Worm (Caenorhabditis elegans) whole organism, young adult: ENCODE data around the gene tgt-2.
A peak's percentile ranks its signal among the peaks of the same experiment; 100 is the strongest.

Experiments
- B0336.3 ChIP-seq: fragments of 200-800 bp; sonication (Bioruptor generic); IDR thresholded peaks from 2 replicates; pipeline ENCODE4 v1.3.6; 2022; ENCODE audit warnings: missing genetic modification characterization, missing compliant biosample characterization
- C06A6.2 ChIP-seq: fragments of 200-800 bp; sonication (Bioruptor generic); conservative IDR thresholded peaks from 2 replicates; pipeline ENCODE4 v1.3.6; 2022; ENCODE audit warnings: missing genetic modification characterization, missing compliant biosample characterization
- C17E4.6 ChIP-seq: fragments of 200-800 bp; sonication (Bioruptor generic); IDR thresholded peaks from 2 replicates; pipeline ENCODE4 v1.3.6; 2022; ENCODE audit warnings: missing genetic modification reagents, missing genetic modification characterization, missing compliant biosample characterization
- F23B12.7 ChIP-seq: sonication (generic microtip); optimal IDR thresholded peaks from 2 replicates; lab custom pipeline; 2017; ENCODE audit warnings: missing genetic modification characterization, mild to moderate bottlenecking, missing compliant biosample characterization, antibody characterized with exemption, moderate library complexity; ENCODE audit not compliant: insufficient read depth
- F55B11.4 ChIP-seq: sonication (generic microtip); optimal IDR thresholded peaks from 2 replicates; lab custom pipeline; 2016; ENCODE audit warnings: missing compliant biosample characterization, missing genetic modification characterization, borderline replicate concordance; ENCODE audit not compliant: insufficient read depth
- Y56A3A.18 ChIP-seq: fragments of 200-800 bp; sonication (Bioruptor generic); IDR thresholded peaks from 2 replicates; pipeline ENCODE4 v1.3.6; 2022; ENCODE audit warnings: missing genetic modification reagents, missing genetic modification characterization, missing compliant biosample characterization
- Y79H2A.3 ChIP-seq: fragments of 200-800 bp; sonication (Bioruptor generic); conservative IDR thresholded peaks from 2 replicates; pipeline ENCODE4 v1.3.6; 2022; ENCODE audit warnings: missing genetic modification reagents, missing genetic modification characterization, missing compliant biosample characterization
- Y95B8A.8 ChIP-seq: fragments of 200-800 bp; sonication (Bioruptor generic); IDR thresholded peaks from 2 replicates; pipeline ENCODE4 v1.3.6; 2022; ENCODE audit warnings: missing genetic modification reagents, missing genetic modification characterization, missing compliant biosample characterization
- attf-6 ChIP-seq: fragments of 200-800 bp; sonication (Bioruptor generic); IDR thresholded peaks from 2 replicates; pipeline ENCODE4 v1.3.6; 2022; ENCODE audit warnings: missing genetic modification reagents, missing genetic modification characterization, missing compliant biosample characterization
- cebp-2 ChIP-seq: fragments of 200-800 bp; sonication (Bioruptor generic); IDR thresholded peaks from 2 replicates; pipeline ENCODE4 v1.3.6; 2022; ENCODE audit warnings: missing genetic modification characterization, missing compliant biosample characterization
- ceh-91 ChIP-seq: fragments of 200-800 bp; sonication (Bioruptor generic); IDR thresholded peaks from 2 replicates; pipeline ENCODE4 v1.3.6; 2022; ENCODE audit warnings: missing genetic modification reagents, missing genetic modification characterization, missing compliant biosample characterization
- egl-44 ChIP-seq: fragments of 200-800 bp; sonication (Bioruptor generic); IDR thresholded peaks from 2 replicates; pipeline ENCODE4 v1.3.6; 2022; ENCODE audit warnings: missing genetic modification reagents, missing genetic modification characterization, missing compliant biosample characterization
- egrh-3 ChIP-seq: fragments of 200-800 bp; sonication (Bioruptor generic); IDR thresholded peaks from 2 replicates; pipeline ENCODE4 v1.3.6; 2022; ENCODE audit warnings: missing genetic modification reagents, missing genetic modification characterization, missing compliant biosample characterization
- fkh-3 ChIP-seq: sonication (generic microtip); optimal IDR thresholded peaks from 2 replicates; lab custom pipeline; 2016; ENCODE audit warnings: mild to moderate bottlenecking, missing genetic modification characterization, missing compliant biosample characterization
- hrde-1 ChIP-seq: sonication (generic microtip); optimal IDR thresholded peaks from 2 replicates; lab custom pipeline; 2016; ENCODE audit warnings: missing genetic modification characterization, mild to moderate bottlenecking, missing compliant biosample characterization, moderate library complexity, missing genotype, missing genetic modification reagents, borderline replicate concordance
- lag-1 ChIP-seq: fragments of 200-800 bp; sonication (Bioruptor generic); IDR thresholded peaks from 2 replicates; pipeline ENCODE4 v1.3.6; 2022; ENCODE audit warnings: missing genetic modification reagents, missing genetic modification characterization, missing compliant biosample characterization
- let-526 ChIP-seq: fragments of 200-800 bp; sonication (Bioruptor generic); IDR thresholded peaks from 2 replicates; pipeline ENCODE4 v1.3.6; 2022; ENCODE audit warnings: missing genetic modification reagents, missing genetic modification characterization, missing compliant biosample characterization
- lin-26 ChIP-seq: fragments of 200-800 bp; sonication (Bioruptor generic); IDR thresholded peaks from 2 replicates; pipeline ENCODE4 v1.3.6; 2022; ENCODE audit warnings: missing genetic modification reagents, missing genetic modification characterization, missing compliant biosample characterization
- lin-35 ChIP-seq, 3 experiments: fragments of 150-350 bp in 2 of 3; sonication (generic microtip) in 1 of 3; optimal IDR thresholded peaks; 2 replicates each; lab custom pipeline; 2014 to 2018; ENCODE audit warnings: missing biosample characterization in 3 of 3, missing genetic modification characterization in 3 of 3, missing genetic modification reagents in 3 of 3
- lin-54 ChIP-seq: fragments of 200-800 bp; sonication (Bioruptor generic); optimal IDR thresholded peaks from 2 replicates; lab custom pipeline; 2018; ENCODE audit warnings: mild to moderate bottlenecking, missing genetic modification characterization, missing compliant biosample characterization
- madf-3 ChIP-seq: fragments of 200-800 bp; sonication (Bioruptor generic); IDR thresholded peaks from 2 replicates; pipeline ENCODE4 v1.3.6; 2022; ENCODE audit warnings: missing genetic modification reagents, missing genetic modification characterization, missing compliant biosample characterization
- madf-6 ChIP-seq: fragments of 200-800 bp; sonication (Bioruptor generic); IDR thresholded peaks from 2 replicates; pipeline ENCODE4 v1.3.6; 2022; ENCODE audit warnings: missing genetic modification reagents, missing genetic modification characterization, missing compliant biosample characterization
- mcd-1 ChIP-seq: fragments of 200-800 bp; sonication (Bioruptor generic); IDR thresholded peaks from 2 replicates; pipeline ENCODE4 v1.3.6; 2022; ENCODE audit warnings: missing genetic modification reagents, missing genetic modification characterization, missing compliant biosample characterization
- mel-28 ChIP-seq: sonication (generic microtip); optimal IDR thresholded peaks from 2 replicates; lab custom pipeline; 2016; ENCODE audit warnings: borderline replicate concordance, mild to moderate bottlenecking, missing genetic modification characterization, missing compliant biosample characterization
- nfya-1 ChIP-seq: sonication (generic microtip); optimal IDR thresholded peaks from 2 replicates; lab custom pipeline; 2017; ENCODE audit warnings: antibody characterized with exemption, missing compliant biosample characterization, missing genetic modification characterization, borderline replicate concordance; ENCODE audit not compliant: insufficient read depth
- nfya-2 ChIP-seq: fragments of 200-800 bp; sonication (Bioruptor generic); IDR thresholded peaks from 2 replicates; pipeline ENCODE4 v1.3.6; 2022; ENCODE audit warnings: missing genetic modification reagents, missing genetic modification characterization, missing compliant biosample characterization
- nhr-27 ChIP-seq: fragments of 200-800 bp; sonication (Bioruptor generic); optimal IDR thresholded peaks from 2 replicates; lab custom pipeline; 2018; ENCODE audit warnings: mild to moderate bottlenecking, missing genetic modification characterization, moderate library complexity, missing compliant biosample characterization
- nhr-80 ChIP-seq: sonication (generic microtip); optimal IDR thresholded peaks from 2 replicates; lab custom pipeline; 2016; ENCODE audit warnings: missing genetic modification characterization, missing compliant biosample characterization
- pbrm-1 ChIP-seq: fragments of 200-800 bp; sonication (Bioruptor generic); IDR thresholded peaks from 2 replicates; pipeline ENCODE4 v1.3.6; 2022; ENCODE audit warnings: missing genetic modification reagents, missing genetic modification characterization, missing compliant biosample characterization
- rpc-1 ChIP-seq, 2 experiments: fragments of 150-350 bp in 1 of 2; sonication (generic microtip) in 1 of 2; optimal IDR thresholded peaks; 2 replicates each; lab custom pipeline; 2014 to 2018; ENCODE audit warnings: missing biosample characterization in 1 of 2, missing genetic modification characterization in 1 of 2, missing genetic modification reagents in 1 of 2, missing genotype in 1 of 2
- sdz-38 ChIP-seq: sonication (generic microtip); optimal IDR thresholded peaks from 2 replicates; lab custom pipeline; 2016; ENCODE audit warnings: missing genotype, missing genetic modification characterization, missing compliant biosample characterization
- snpc-1.1 ChIP-seq: sonication (generic microtip); optimal IDR thresholded peaks from 2 replicates; lab custom pipeline; 2017; ENCODE audit warnings: missing genetic modification characterization, mild to moderate bottlenecking, missing compliant biosample characterization, antibody characterized with exemption, moderate library complexity, missing genotype, missing genetic modification reagents; ENCODE audit not compliant: insufficient read depth
- tbp1 ChIP-seq: fragments of 200-800 bp; sonication (Bioruptor generic); optimal IDR thresholded peaks from 2 replicates; lab custom pipeline; 2018; ENCODE audit warnings: mild to moderate bottlenecking, missing genetic modification characterization, missing compliant biosample characterization
- xnd-1 ChIP-seq: sonication (generic microtip); optimal IDR thresholded peaks from 2 replicates; lab custom pipeline; 2016; ENCODE audit warnings: missing genotype, missing genetic modification reagents, missing genetic modification characterization, missing compliant biosample characterization
- zfh-2 ChIP-seq: fragments of 200-800 bp; sonication (Bioruptor generic); conservative IDR thresholded peaks from 2 replicates; pipeline ENCODE4 v1.3.6; 2022; ENCODE audit warnings: missing genetic modification reagents, missing genetic modification characterization, missing compliant biosample characterization
- ztf-3 ChIP-seq: fragments of 200-800 bp; sonication (Bioruptor generic); optimal IDR thresholded peaks from 2 replicates; lab custom pipeline; 2018; ENCODE audit warnings: mild to moderate bottlenecking, missing genetic modification characterization, missing compliant biosample characterization

The tgt-2 gene

DNA sequence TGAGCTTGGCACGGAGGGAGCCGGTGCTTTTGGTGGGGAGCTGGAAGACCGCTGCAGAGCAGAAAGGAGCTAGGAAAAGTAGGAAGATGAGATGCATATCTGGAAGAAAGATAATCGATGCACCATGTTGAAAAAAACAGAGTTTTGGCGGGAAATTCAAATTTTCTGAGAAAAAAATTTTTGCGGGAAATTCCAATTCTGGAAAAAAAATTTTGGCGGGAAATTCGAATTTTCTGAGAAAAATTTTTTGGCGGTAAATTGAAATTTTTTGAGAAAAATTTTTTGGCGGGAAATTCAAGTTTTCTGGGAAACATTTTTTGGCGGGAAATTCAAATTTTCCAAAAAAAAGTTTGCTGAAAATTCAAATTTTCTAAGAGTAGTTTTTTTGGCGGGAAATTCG is 39.1 kb downstream of the tgt-2 start, which contains the start of gene asp-17:
Gene asp-17, minus strand, starts transcription at position 101 of the 400 bp plus-strand sequence.
- TF ChIP-seq F23B12.7 (tag; lab: Kevin White, UChicago) (no peak), F55B11.4 (tag; lab: Kevin White, UChicago) (no peak)

DNA sequence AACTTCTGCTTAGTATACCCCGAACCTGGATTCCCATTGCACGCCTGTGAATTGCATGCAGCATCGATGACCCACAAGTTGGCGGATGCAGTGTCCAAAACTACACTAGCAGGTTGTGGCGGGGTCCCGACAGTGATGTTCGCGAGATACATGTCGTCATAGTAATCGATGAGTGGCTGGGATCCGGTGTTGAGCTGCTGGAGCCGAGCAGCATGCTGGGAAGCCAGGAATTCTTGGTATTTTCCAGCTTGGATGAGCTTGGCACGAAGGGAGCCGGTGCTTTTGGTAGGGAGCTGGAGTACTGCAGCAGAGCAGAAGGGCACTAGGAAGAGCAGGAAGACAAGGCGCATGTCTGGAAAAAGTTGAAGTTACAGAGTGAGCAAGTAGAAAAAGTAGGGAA is 44.1 kb downstream of the tgt-2 start, which contains the start of gene asp-16:
Gene asp-16, minus strand, starts transcription at position 350 of the 400 bp plus-strand sequence.
- TF ChIP-seq zfh-2 (GFP tag; lab: Robert Waterston, UW), result peak; percentile 68
- TF ChIP-seq egrh-3 (GFP tag; lab: Robert Waterston, UW), result peak; percentile 41; the same call in 1 of the 2 replicates
- no peak for TF ChIP-seq cebp-2 (GFP tag; lab: Robert Waterston, UW)

DNA sequence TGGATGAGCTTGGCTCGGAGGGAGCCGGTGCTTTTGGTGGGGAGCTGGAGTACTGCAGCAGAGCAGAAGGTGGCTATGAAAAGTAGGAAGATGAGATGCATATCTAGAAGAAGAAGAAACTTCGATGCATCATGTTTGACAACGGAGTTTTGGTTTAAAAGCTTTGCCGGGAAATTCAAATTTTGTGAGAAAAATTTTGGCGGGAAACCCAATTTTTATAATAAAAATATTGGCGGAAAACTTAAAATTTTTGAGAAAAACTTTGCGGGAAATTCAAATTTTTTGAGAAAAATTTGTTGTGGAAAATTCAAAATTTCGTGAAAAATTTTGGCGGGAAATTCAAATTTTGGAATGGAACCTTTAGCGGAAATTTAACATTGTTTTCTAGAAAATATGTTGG is 46.6 kb downstream of the tgt-2 start, which contains the start of gene asp-15:
Gene asp-15, minus strand, starts transcription at position 101 of the 400 bp plus-strand sequence.
- no peak for TF ChIP-seq hrde-1
- 0 out of 2 replicates have a peak, but pooled peaks have one; percentile 12 for TF ChIP-seq lin-26 (GFP tag; lab: Robert Waterston, UW)
- no peak for TF ChIP-seq tbp1 (GFP tag; lab: Kevin White, UChicago)

DNA sequence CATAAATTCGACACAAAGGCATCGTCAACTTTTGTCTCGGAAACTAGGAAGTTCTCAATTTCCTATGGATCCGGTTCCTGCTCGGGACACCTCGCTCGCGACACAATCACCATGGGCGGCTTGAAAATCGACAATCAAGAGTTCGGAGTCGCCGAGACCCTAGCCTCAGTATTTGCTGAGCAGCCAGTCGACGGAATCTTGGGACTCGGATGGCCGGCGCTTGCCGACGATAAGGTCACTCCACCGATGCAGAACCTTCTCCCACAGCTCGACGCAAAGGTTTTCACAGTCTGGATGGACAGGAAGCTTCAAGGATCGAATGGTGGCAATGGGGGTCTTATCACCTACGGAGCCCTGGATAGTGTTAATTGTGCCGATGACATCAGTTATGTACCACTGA is 49.3 kb downstream of the tgt-2 start:
- TF ChIP-seq zfh-2 (GFP tag; lab: Robert Waterston, UW) (peak; percentile 73), mcd-1 (GFP tag; lab: Robert Waterston, UW) (0 out of 2 replicates have a peak, but pooled peaks have one; percentile 11), madf-6 (GFP tag; lab: Robert Waterston, UW) (no peak), C17E4.6 (GFP tag; lab: Robert Waterston, UW) (no peak), egl-44 (GFP tag; lab: Robert Waterston, UW) (no peak)
- TF ChIP-seq, all 124 proteins: peak for 2

DNA sequence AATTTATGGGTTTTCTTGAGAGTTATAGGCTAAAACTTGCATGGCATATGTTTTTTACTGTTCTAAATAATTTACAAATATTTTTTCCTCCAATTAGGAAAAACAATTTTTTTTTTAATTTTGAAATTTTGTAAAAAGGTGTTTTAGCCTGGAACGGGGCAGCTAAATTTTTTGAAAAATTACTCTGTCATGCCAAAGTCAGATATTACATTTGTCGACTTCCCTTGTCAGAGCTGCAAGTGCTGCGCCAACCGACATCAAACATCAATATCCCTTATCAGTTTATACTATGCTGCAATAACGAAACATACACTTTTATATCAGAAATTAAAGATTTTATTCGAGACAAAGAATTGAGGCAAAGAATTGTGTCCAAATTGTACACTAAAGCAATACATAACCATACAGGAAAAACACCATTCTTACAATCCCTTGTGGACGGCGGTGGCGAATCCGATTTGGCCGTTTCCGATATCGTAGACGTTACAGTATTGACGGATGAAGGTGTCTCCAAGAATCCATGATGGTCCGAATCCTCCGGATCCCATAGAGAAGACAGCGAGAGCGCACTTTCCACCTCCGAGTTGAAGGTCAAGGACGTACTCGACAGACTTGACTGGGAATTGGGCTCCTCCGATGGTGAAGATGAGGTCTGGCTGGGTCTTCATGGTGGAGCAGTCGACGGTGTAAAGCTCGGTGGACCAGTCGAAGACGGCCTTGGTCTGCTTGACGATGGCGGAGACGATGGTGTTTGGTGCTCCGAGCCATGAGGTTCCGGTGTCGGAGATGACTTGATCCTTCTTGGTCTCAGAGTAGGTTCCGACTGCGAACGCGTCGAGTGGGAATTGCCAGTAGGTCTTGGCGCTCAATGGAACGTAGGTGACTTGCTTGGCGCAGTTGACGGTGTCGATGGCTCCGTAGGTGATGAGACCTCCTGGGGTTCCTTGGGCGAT is 51.3 kb downstream of the tgt-2 start:
- TF ChIP-seq Y95B8A.8 (GFP tag; lab: Robert Waterston, UW), result 0 out of 2 replicates have a peak, but pooled peaks have one; percentile 50
- TF ChIP-seq F23B12.7 (tag; lab: Kevin White, UChicago), result peak; percentile 27
- TF ChIP-seq sdz-38 (tag; lab: Kevin White, UChicago), result no peak
- peak; percentile 56; the same call in 1 of the 2 replicates for TF ChIP-seq B0336.3 (GFP tag; lab: Robert Waterston, UW)
- TF ChIP-seq nhr-27 (tag; lab: Kevin White, UChicago), result no peak
- TF ChIP-seq lag-1 (GFP tag; lab: Robert Waterston, UW), result no peak
- no peak for TF ChIP-seq ztf-3
- no peak for TF ChIP-seq hrde-1
- no peak for TF ChIP-seq nfya-2 (GFP tag; lab: Robert Waterston, UW)
- TF ChIP-seq C06A6.2 (GFP tag; lab: Robert Waterston, UW), result no peak
- TF ChIP-seq rpc-1 (optimal IDR thresholded peaks at IDR 0.05; lab: Kevin White, UChicago), result no peak
- no peak for TF ChIP-seq rpc-1 (tag; optimal IDR thresholded peaks at IDR 0.05; lab: Kevin White, UChicago)
- TF ChIP-seq mel-28 (tag; lab: Kevin White, UChicago), result no peak
- TF ChIP-seq nfya-1 (tag; lab: Kevin White, UChicago), result no peak
- TF ChIP-seq C17E4.6 (GFP tag; lab: Robert Waterston, UW), result no peak
- TF ChIP-seq pbrm-1 (GFP tag; lab: Robert Waterston, UW), result peak; percentile 39; the same call in 1 of the 2 replicates
- peak; percentile 59 for TF ChIP-seq nhr-80 (tag; lab: Kevin White, UChicago)
- TF ChIP-seq Y56A3A.18 (GFP tag; lab: Robert Waterston, UW), result peak; percentile 37; the same call in 1 of the 2 replicates
- no peak for TF ChIP-seq madf-3 (GFP tag; lab: Robert Waterston, UW)
- TF ChIP-seq let-526 (GFP tag; lab: Robert Waterston, UW), result no peak
- no peak for TF ChIP-seq egrh-3 (GFP tag; lab: Robert Waterston, UW)
- no peak for TF ChIP-seq snpc-1.1
- TF ChIP-seq lin-35 (GFP tag; optimal IDR thresholded peaks at IDR 0.05; lab: Kevin White, UChicago), result no peak
- TF ChIP-seq fkh-3, result no peak
- 0 out of 2 replicates have a peak, but pooled peaks have one; percentile 48 for TF ChIP-seq Y79H2A.3
- TF ChIP-seq lin-54 (GFP tag; lab: Kevin White, UChicago), result no peak
- TF ChIP-seq ceh-91 (GFP tag; lab: Robert Waterston, UW), result no peak
- no peak for TF ChIP-seq xnd-1 (tag; lab: Kevin White, UChicago)
- no peak for TF ChIP-seq attf-6
